Fruit fly (Drosophila melanogaster) whole organism, prepupa: ENCODE results near the gene CG34461.

Source experiments
- Blimp-1 ChIP-seq: fragments of 200-800 bp; sonication (Bioruptor generic); optimal IDR thresholded peaks from 3 replicates; lab custom pipeline; 2017; ENCODE audit warnings: missing biosample characterization, missing genetic modification characterization, mild to moderate bottlenecking, moderate library complexity, missing genetic modification reagents
- CG10669 ChIP-seq: fragments of 200-800 bp; sonication (Bioruptor generic); optimal IDR thresholded peaks from 3 replicates; lab custom pipeline; 2018; ENCODE audit warnings: missing biosample characterization, mild to moderate bottlenecking, missing genetic modification characterization, moderate library complexity
- CG11294 ChIP-seq: fragments of 200-800 bp; sonication (Bioruptor generic); IDR thresholded peaks from 2 replicates; pipeline ENCODE4 v1.3.6; 2022; ENCODE audit warnings: missing biosample characterization, missing genetic modification characterization
- CG15336 ChIP-seq: fragments of 200-800 bp; sonication (Bioruptor generic); IDR thresholded peaks from 2 replicates; pipeline ENCODE4 v1.3.6; 2022; ENCODE audit warnings: missing biosample characterization, missing genetic modification characterization
- CG1621 ChIP-seq: fragments of 200-800 bp; sonication (Bioruptor generic); optimal IDR thresholded peaks from 3 replicates; lab custom pipeline; 2018; ENCODE audit warnings: missing biosample characterization, mild to moderate bottlenecking, missing genetic modification characterization
- CG3032 ChIP-seq: fragments of 200-800 bp; optimal IDR thresholded peaks from 2 replicates; lab custom pipeline; 2019; ENCODE audit warnings: missing biosample characterization, mild to moderate bottlenecking, missing genetic modification characterization, moderate library complexity
- CG31627 ChIP-seq: fragments of 200-800 bp; sonication (Bioruptor generic); optimal IDR thresholded peaks from 3 replicates; lab custom pipeline; 2016; ENCODE audit warnings: missing biosample characterization, missing genetic modification characterization
- CG32006 ChIP-seq: fragments of 200-800 bp; sonication (Bioruptor generic); optimal IDR thresholded peaks from 3 replicates; lab custom pipeline; 2017; ENCODE audit warnings: missing biosample characterization, mild to moderate bottlenecking, missing genetic modification characterization
- CG34406 ChIP-seq: fragments of 200-800 bp; sonication (Bioruptor generic); optimal IDR thresholded peaks from 3 replicates; lab custom pipeline; 2016; ENCODE audit warnings: missing biosample characterization, missing genetic modification characterization
- CG3919 ChIP-seq: fragments of 200-800 bp; sonication (Bioruptor generic); optimal IDR thresholded peaks from 3 replicates; lab custom pipeline; 2016; ENCODE audit warnings: missing biosample characterization, missing genetic modification characterization
- CG6276 ChIP-seq: fragments of 200-800 bp; sonication (Bioruptor generic); optimal IDR thresholded peaks from 2 replicates; lab custom pipeline; 2017; ENCODE audit warnings: missing biosample characterization, mild to moderate bottlenecking, missing genetic modification characterization
- CG6792 ChIP-seq: fragments of 200-800 bp; sonication (Bioruptor generic); optimal IDR thresholded peaks from 3 replicates; lab custom pipeline; 2016; ENCODE audit warnings: missing biosample characterization, missing genetic modification characterization
- CG6854 ChIP-seq: fragments of 200-800 bp; sonication (Bioruptor generic); optimal IDR thresholded peaks from 2 replicates; lab custom pipeline; 2017; ENCODE audit warnings: missing biosample characterization, mild to moderate bottlenecking, missing genetic modification characterization
- CG7368 ChIP-seq: fragments of 200-800 bp; sonication (Bioruptor generic); optimal IDR thresholded peaks from 3 replicates; lab custom pipeline; 2016; ENCODE audit warnings: missing biosample characterization, missing genetic modification characterization
- CG8632 ChIP-seq: fragments of 200-800 bp; sonication (Bioruptor generic); optimal IDR thresholded peaks from 3 replicates; lab custom pipeline; 2016; ENCODE audit warnings: missing biosample characterization, missing genetic modification characterization
- CG9139 ChIP-seq: fragments of 200-800 bp; sonication (Bioruptor generic); optimal IDR thresholded peaks from 3 replicates; lab custom pipeline; 2017; ENCODE audit warnings: missing biosample characterization, mild to moderate bottlenecking, missing genetic modification characterization
- Eip75B ChIP-seq: fragments of 200-800 bp; sonication (Bioruptor generic); optimal IDR thresholded peaks from 3 replicates; lab custom pipeline; 2016; ENCODE audit warnings: missing biosample characterization, missing genetic modification characterization
- Eip78C ChIP-seq: fragments of 200-800 bp; sonication (Bioruptor generic); peaks from one replicate; lab custom pipeline; 2016; ENCODE audit warnings: missing biosample characterization, missing genetic modification characterization
- Eip93F ChIP-seq: fragments of 200-800 bp; sonication (Bioruptor generic); optimal IDR thresholded peaks from 2 replicates; lab custom pipeline; 2016; ENCODE audit warnings: missing biosample characterization, mild to moderate bottlenecking, missing genetic modification characterization
- Ets21C ChIP-seq: fragments of 200-800 bp; sonication (Bioruptor generic); optimal IDR thresholded peaks from 3 replicates; lab custom pipeline; 2016; ENCODE audit warnings: missing biosample characterization, missing genetic modification characterization
- Ets96B ChIP-seq: fragments of 200-800 bp; optimal IDR thresholded peaks from 2 replicates; lab custom pipeline; 2019; ENCODE audit warnings: missing biosample characterization, mild to moderate bottlenecking, missing genetic modification characterization, moderate library complexity
- Hr38 ChIP-seq: sonication (Bioruptor generic); optimal IDR thresholded peaks from 2 replicates; lab custom pipeline; 2016; ENCODE audit warnings: missing biosample characterization, missing genetic modification characterization
- Hr39 ChIP-seq: fragments of 200-800 bp; sonication (Bioruptor generic); optimal IDR thresholded peaks from 2 replicates; lab custom pipeline; 2016; ENCODE audit warnings: missing biosample characterization, missing genetic modification characterization
- Hr4 ChIP-seq: fragments of 200-800 bp; sonication (Bioruptor generic); optimal IDR thresholded peaks from 3 replicates; lab custom pipeline; 2016; ENCODE audit warnings: missing biosample characterization, missing genetic modification characterization
- Lpt ChIP-seq: fragments of 200-800 bp; sonication (Bioruptor generic); optimal IDR thresholded peaks from 3 replicates; lab custom pipeline; 2016; ENCODE audit warnings: missing biosample characterization, missing genetic modification characterization
- Met ChIP-seq: fragments of 200-800 bp; sonication (Bioruptor generic); optimal IDR thresholded peaks from 3 replicates; lab custom pipeline; 2016; ENCODE audit warnings: missing biosample characterization, missing genetic modification characterization
- OdsH ChIP-seq: fragments of 200-800 bp; sonication (Bioruptor generic); optimal IDR thresholded peaks from 3 replicates; lab custom pipeline; 2016; ENCODE audit warnings: missing biosample characterization, missing genetic modification characterization
- Smox ChIP-seq: fragments of 200-800 bp; sonication (Bioruptor generic); optimal IDR thresholded peaks from 3 replicates; lab custom pipeline; 2016; ENCODE audit warnings: missing biosample characterization, missing genetic modification characterization
- Sox102F ChIP-seq: fragments of 200-800 bp; sonication (Bioruptor generic); optimal IDR thresholded peaks from 2 replicates; lab custom pipeline; 2016; ENCODE audit warnings: missing biosample characterization, mild to moderate bottlenecking, missing genetic modification characterization
- Sox14 ChIP-seq: fragments of 200-800 bp; sonication (Bioruptor generic); optimal IDR thresholded peaks from 3 replicates; lab custom pipeline; 2016; ENCODE audit warnings: missing biosample characterization, missing genetic modification characterization
- acj6 ChIP-seq: fragments of 200-800 bp; sonication (Bioruptor generic); optimal IDR thresholded peaks from 3 replicates; lab custom pipeline; 2016; ENCODE audit warnings: missing biosample characterization, missing genetic modification characterization
- cyc ChIP-seq: fragments of 200-800 bp; sonication (Bioruptor generic); optimal IDR thresholded peaks from 3 replicates; lab custom pipeline; 2016; ENCODE audit warnings: missing biosample characterization, missing genetic modification characterization
- dac ChIP-seq: fragments of 200-800 bp; sonication (Bioruptor generic); optimal IDR thresholded peaks from 2 replicates; lab custom pipeline; 2017; ENCODE audit warnings: missing biosample characterization, mild to moderate bottlenecking, missing genetic modification characterization
- dsx ChIP-seq: fragments of 200-800 bp; optimal IDR thresholded peaks from 3 replicates; lab custom pipeline; 2019; ENCODE audit warnings: missing biosample characterization, mild to moderate bottlenecking, missing genetic modification characterization, moderate library complexity; ENCODE audit not compliant: poor library complexity, severe bottlenecking
- eg ChIP-seq: fragments of 200-800 bp; sonication (Bioruptor generic); IDR thresholded peaks from 3 replicates; pipeline ENCODE4 v1.3.6; 2022; ENCODE audit warnings: missing biosample characterization, missing genetic modification characterization
- esn ChIP-seq: fragments of 200-800 bp; sonication (Bioruptor generic); optimal IDR thresholded peaks from 2 replicates; lab custom pipeline; 2016; ENCODE audit warnings: missing biosample characterization, mild to moderate bottlenecking, missing genetic modification characterization, moderate library complexity
- fkh ChIP-seq: fragments of 200-800 bp; sonication (Bioruptor generic); optimal IDR thresholded peaks from 3 replicates; lab custom pipeline; 2017; ENCODE audit warnings: missing biosample characterization, mild to moderate bottlenecking, missing genetic modification characterization, moderate library complexity
- lz ChIP-seq: fragments of 200-800 bp; sonication (Bioruptor generic); optimal IDR thresholded peaks from 3 replicates; lab custom pipeline; 2016; ENCODE audit warnings: missing biosample characterization, missing genetic modification characterization
- pdm3 ChIP-seq: fragments of 200-800 bp; sonication (Bioruptor generic); optimal IDR thresholded peaks from 3 replicates; lab custom pipeline; 2016; ENCODE audit warnings: missing biosample characterization, missing genetic modification characterization
- spab ChIP-seq: fragments of 200-800 bp; sonication (Bioruptor generic); optimal IDR thresholded peaks from 2 replicates; lab custom pipeline; 2017; ENCODE audit warnings: missing biosample characterization, mild to moderate bottlenecking, missing genetic modification characterization, missing genetic modification reagents
- svp ChIP-seq: fragments of 200-800 bp; sonication (Bioruptor generic); peaks from one replicate; lab custom pipeline; 2016; ENCODE audit warnings: missing biosample characterization, missing genetic modification characterization
- topi ChIP-seq: fragments of 200-800 bp; sonication (Bioruptor generic); optimal IDR thresholded peaks from 3 replicates; lab custom pipeline; 2016; ENCODE audit warnings: missing biosample characterization, missing genetic modification characterization
- vri ChIP-seq: fragments of 200-800 bp; sonication (Bioruptor generic); optimal IDR thresholded peaks from 3 replicates; lab custom pipeline; 2016; ENCODE audit warnings: missing biosample characterization, mild to moderate bottlenecking, missing genetic modification characterization

CG34461 gene

dm6 chr3L:8368694-8369344 is 43.2 kb downstream of the CG34461 start (continued):
- TF ChIP-seq Eip93F (GFP tag; lab: Kevin White, UChicago) (peak; percentile 2), CG6854 (peak; percentile 4), Hr39 (peak; percentile 75), pdm3 (GFP tag; lab: Kevin White, UChicago) (peak; percentile 23), svp (GFP tag; lab: Kevin White, UChicago) (peak; percentile 88), Sox14 (GFP tag; lab: Kevin White, UChicago) (peak; percentile 47), dac (no peak), Eip75B (GFP tag; lab: Kevin White, UChicago) (no peak), Smox (GFP tag; lab: Kevin White, UChicago) (peak; percentile 76)

DNA sequence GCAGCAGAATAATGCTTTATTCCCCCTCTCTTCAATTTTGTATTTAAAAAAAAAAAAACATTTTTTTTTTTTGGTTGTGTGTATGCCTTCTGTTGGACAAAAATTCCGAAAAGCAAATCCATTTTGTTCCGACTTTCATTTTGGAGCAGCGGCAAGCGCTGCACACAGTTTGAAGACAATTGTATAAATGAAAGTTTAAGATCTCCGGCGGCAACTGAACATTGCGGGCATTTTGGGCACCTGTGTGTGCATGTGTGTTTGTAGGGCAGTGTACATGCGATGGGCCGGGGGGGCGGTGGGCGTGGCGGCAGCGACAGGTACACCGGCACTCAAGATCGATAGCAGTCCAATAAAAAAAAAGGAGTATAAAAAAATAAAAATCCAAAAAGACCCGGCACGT is 43.8 kb downstream of the CG34461 start:
- TF ChIP-seq CG11294 (GFP tag; lab: Robert Waterston, UW), result no peak
- no peak for TF ChIP-seq dsx (GFP tag; lab: Kevin White, UChicago)
- no peak for TF ChIP-seq CG10669 (GFP tag; lab: Kevin White, UChicago)
- no peak for TF ChIP-seq Hr4
- TF ChIP-seq Sox102F, result peak; percentile 0
- no peak for TF ChIP-seq CG3032 (tag; lab: Kevin White, UChicago)
- TF ChIP-seq lz (GFP tag; lab: Kevin White, UChicago), result no peak
- TF ChIP-seq CG6276 (GFP tag; lab: Kevin White, UChicago), result no peak
- TF ChIP-seq Eip78C (GFP tag; lab: Kevin White, UChicago), result peak; percentile 8
- no peak for TF ChIP-seq cyc (GFP tag; lab: Kevin White, UChicago)
- no peak for TF ChIP-seq Eip93F (GFP tag; lab: Kevin White, UChicago)
- TF ChIP-seq Blimp-1 (GFP tag; lab: Kevin White, UChicago), result peak; percentile 79
- no peak for TF ChIP-seq Met (GFP tag; lab: Kevin White, UChicago)
- TF ChIP-seq Hr38 (GFP tag; lab: Kevin White, UChicago), result no peak
- peak; percentile 50 for TF ChIP-seq svp (GFP tag; lab: Kevin White, UChicago)
- no peak for TF ChIP-seq eg (GFP tag; lab: Robert Waterston, UW)
- TF ChIP-seq spab (GFP tag; lab: Kevin White, UChicago), result no peak
- no peak for TF ChIP-seq Lpt (GFP tag; lab: Kevin White, UChicago)
- TF ChIP-seq pdm3 (GFP tag; lab: Kevin White, UChicago), result no peak
- no peak for TF ChIP-seq Smox (GFP tag; lab: Kevin White, UChicago)
- TF ChIP-seq CG6854, result peak; percentile 18
- TF ChIP-seq CG15336 (GFP tag; lab: Robert Waterston, UW), result no peak
- TF ChIP-seq Ets96B (tag; lab: Kevin White, UChicago), result no peak
- TF ChIP-seq CG9139 (GFP tag; lab: Kevin White, UChicago), result no peak
- no peak for TF ChIP-seq CG32006

DNA sequence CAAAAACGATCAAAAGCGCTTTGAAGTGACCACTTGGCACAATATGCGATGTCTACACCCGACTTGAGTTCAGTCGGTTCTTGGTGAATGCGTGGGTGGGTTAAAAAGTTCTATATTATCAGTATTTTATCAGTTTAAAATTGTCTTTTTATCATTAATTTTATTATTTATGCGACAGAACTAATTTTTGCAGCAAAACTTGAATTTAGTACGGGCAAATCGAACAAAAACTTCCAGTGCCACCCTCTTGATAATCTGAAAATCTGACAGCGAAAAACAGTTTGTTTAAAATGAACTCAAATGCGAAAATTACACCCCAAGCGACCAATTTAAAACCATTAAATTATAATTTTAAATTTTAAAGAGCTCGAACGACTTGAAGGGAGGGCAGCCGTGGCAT is 45.3 kb downstream of the CG34461 start:
- peak; percentile 57 for TF ChIP-seq lz (GFP tag; lab: Kevin White, UChicago)
- no peak for TF ChIP-seq Lpt (GFP tag; lab: Kevin White, UChicago)
- TF ChIP-seq CG31627 (GFP tag; lab: Kevin White, UChicago), result peak; percentile 66
- peak; percentile 51 for TF ChIP-seq cyc (GFP tag; lab: Kevin White, UChicago)
- no peak for TF ChIP-seq CG7368 (GFP tag; lab: Kevin White, UChicago)
- TF ChIP-seq Ets21C (GFP tag; lab: Kevin White, UChicago), result peak; percentile 54
- peak; percentile 44 for TF ChIP-seq Sox14 (GFP tag; lab: Kevin White, UChicago)
- no peak for TF ChIP-seq CG15336 (GFP tag; lab: Robert Waterston, UW)
- TF ChIP-seq CG3032 (tag; lab: Kevin White, UChicago), result no peak
- TF ChIP-seq vri (GFP tag; lab: Kevin White, UChicago), result peak; percentile 58
- TF ChIP-seq pdm3 (GFP tag; lab: Kevin White, UChicago), result peak; percentile 10
- peak; percentile 58 for TF ChIP-seq Hr39
- no peak for TF ChIP-seq fkh (GFP tag; lab: Kevin White, UChicago)
- TF ChIP-seq Ets96B (tag; lab: Kevin White, UChicago), result no peak
- peak; percentile 9 for TF ChIP-seq Blimp-1 (GFP tag; lab: Kevin White, UChicago)
- peak; percentile 4 for TF ChIP-seq CG8632 (GFP tag; lab: Kevin White, UChicago)
- peak; percentile 70 for TF ChIP-seq Sox102F
- TF ChIP-seq CG3919, result peak; percentile 4
- peak; percentile 73 for TF ChIP-seq Met (GFP tag; lab: Kevin White, UChicago)
- peak; percentile 80 for TF ChIP-seq Eip78C (GFP tag; lab: Kevin White, UChicago)
- TF ChIP-seq OdsH, result peak; percentile 14
- peak; percentile 64 for TF ChIP-seq topi (GFP tag; lab: Kevin White, UChicago)
- TF ChIP-seq CG6792 (GFP tag; lab: Kevin White, UChicago), result no peak
- peak; percentile 61 for TF ChIP-seq esn (GFP tag; lab: Kevin White, UChicago)
- TF ChIP-seq CG1621 (tag; lab: Kevin White, UChicago), result no peak
- no peak for TF ChIP-seq CG34406 (GFP tag; lab: Kevin White, UChicago)
- peak; percentile 86 for TF ChIP-seq svp (GFP tag; lab: Kevin White, UChicago)
- TF ChIP-seq Smox (GFP tag; lab: Kevin White, UChicago), result peak; percentile 64
- peak; percentile 10 for TF ChIP-seq acj6 (GFP tag; lab: Kevin White, UChicago)
